Fruit fly (Drosophila melanogaster) whole organism, embryonic: ENCODE data around the gene Txl.

Experiments
- ATbp ChIP-seq: fragments of 200-800 bp; sonication (Bioruptor generic); optimal IDR thresholded peaks from 2 replicates; lab custom pipeline; 2017; ENCODE audit warnings: missing biosample characterization, mild to moderate bottlenecking, missing genetic modification characterization, missing genetic modification reagents
- Blimp-1 ChIP-seq: fragments of 200-800 bp; sonication (Bioruptor generic); optimal IDR thresholded peaks from 3 replicates; lab custom pipeline; 2018; ENCODE audit warnings: missing biosample characterization, missing genetic modification characterization, mild to moderate bottlenecking, moderate library complexity, missing genetic modification reagents
- CG10267 ChIP-seq: fragments of 200-800 bp; sonication (Bioruptor generic); optimal IDR thresholded peaks from 2 replicates; lab custom pipeline; 2018; ENCODE audit warnings: missing biosample characterization, mild to moderate bottlenecking, missing genetic modification characterization, moderate library complexity
- CG13624 ChIP-seq: fragments of 200-800 bp; sonication (Bioruptor generic); optimal IDR thresholded peaks from 2 replicates; lab custom pipeline; 2016; ENCODE audit warnings: missing biosample characterization, missing genetic modification characterization
- CG13894 ChIP-seq: fragments of 200-800 bp; sonication (Bioruptor generic); optimal IDR thresholded peaks from 3 replicates; lab custom pipeline; 2018; ENCODE audit warnings: missing biosample characterization, mild to moderate bottlenecking, missing genetic modification characterization, moderate library complexity
- CG1647 ChIP-seq: fragments of 200-800 bp; sonication (Bioruptor generic); optimal IDR thresholded peaks from 3 replicates; lab custom pipeline; 2016; ENCODE audit warnings: missing biosample characterization, missing genetic modification characterization
- CG16779 ChIP-seq: fragments of 200-800 bp; sonication (Bioruptor generic); IDR thresholded peaks from 2 replicates; pipeline ENCODE4 v1.3.6; 2022; ENCODE audit warnings: missing biosample characterization, missing genetic modification characterization
- CG17612 ChIP-seq: fragments of 200-800 bp; sonication (Bioruptor generic); IDR thresholded peaks from 2 replicates; pipeline ENCODE4 v1.3.6; 2022; ENCODE audit warnings: missing biosample characterization, missing genetic modification characterization
- CG18599 ChIP-seq: fragments of 200-800 bp; sonication (Bioruptor generic); optimal IDR thresholded peaks from 3 replicates; lab custom pipeline; 2017; ENCODE audit warnings: missing biosample characterization, missing genetic modification characterization, mild to moderate bottlenecking, moderate library complexity, missing genetic modification reagents
- CG30020 ChIP-seq: fragments of 200-800 bp; optimal IDR thresholded peaks from 2 replicates; lab custom pipeline; 2019; ENCODE audit warnings: missing biosample characterization, mild to moderate bottlenecking, missing genetic modification characterization, moderate library complexity
- CG31441 ChIP-seq: fragments of 200-800 bp; sonication (Bioruptor generic); IDR thresholded peaks from 2 replicates; pipeline ENCODE4 v1.3.6; 2022; ENCODE audit warnings: missing biosample characterization, missing genetic modification characterization
- CG32772 ChIP-seq: fragments of 200-800 bp; sonication (Bioruptor generic); IDR thresholded peaks from 2 replicates; pipeline ENCODE4 v1.3.6; 2022; ENCODE audit warnings: missing biosample characterization, missing genetic modification characterization
- CG33557 ChIP-seq: fragments of 200-800 bp; sonication (Bioruptor generic); optimal IDR thresholded peaks from 2 replicates; lab custom pipeline; 2019; ENCODE audit warnings: missing biosample characterization, mild to moderate bottlenecking, missing genetic modification characterization, moderate library complexity
- CG34224 ChIP-seq: fragments of 200-800 bp; sonication (Bioruptor generic); IDR thresholded peaks from 3 replicates; pipeline ENCODE4 v1.3.6; 2022; ENCODE audit warnings: missing biosample characterization, missing genetic modification characterization; ENCODE audit not compliant: partially characterized antibody
- CG3847 ChIP-seq: fragments of 200-800 bp; sonication (Bioruptor generic); IDR thresholded peaks from 2 replicates; pipeline ENCODE4 v1.3.6; 2022; ENCODE audit warnings: missing biosample characterization, missing genetic modification characterization
- CG4707 ChIP-seq: fragments of 200-800 bp; sonication (Bioruptor generic); optimal IDR thresholded peaks from 2 replicates; lab custom pipeline; 2018; ENCODE audit warnings: missing biosample characterization, mild to moderate bottlenecking, missing genetic modification characterization, moderate library complexity
- CG4854 ChIP-seq: fragments of 200-800 bp; sonication (Bioruptor generic); optimal IDR thresholded peaks from 2 replicates; lab custom pipeline; 2016; ENCODE audit warnings: missing biosample characterization, missing genetic modification characterization, inconsistent platforms
- CG9437 ChIP-seq: fragments of 200-800 bp; sonication (Bioruptor generic); optimal IDR thresholded peaks from 2 replicates; lab custom pipeline; 2018; ENCODE audit warnings: missing biosample characterization, mild to moderate bottlenecking, missing genetic modification characterization
- CG9817 ChIP-seq: fragments of 200-800 bp; sonication (Bioruptor generic); optimal IDR thresholded peaks from 2 replicates; lab custom pipeline; 2018; ENCODE audit warnings: missing biosample characterization, mild to moderate bottlenecking, missing genetic modification characterization, moderate library complexity
- CTCF ChIP-seq: fragments of 200-800 bp; sonication (Bioruptor generic); optimal IDR thresholded peaks from 2 replicates; lab custom pipeline; 2017; ENCODE audit warnings: missing biosample characterization, mild to moderate bottlenecking, missing genetic modification characterization, moderate library complexity
- Dref ChIP-seq: fragments of 200-800 bp; sonication (Bioruptor generic); IDR thresholded peaks from 2 replicates; pipeline ENCODE4 v1.3.6; 2022; ENCODE audit warnings: missing biosample characterization, missing genetic modification characterization
- HLHmδ ChIP-seq: fragments of 200-800 bp; sonication (Bioruptor generic); optimal IDR thresholded peaks from 2 replicates; lab custom pipeline; 2018; ENCODE audit warnings: missing biosample characterization, mild to moderate bottlenecking, missing genetic modification characterization, moderate library complexity
- Lhr ChIP-seq: fragments of 200-800 bp; sonication (Bioruptor generic); optimal IDR thresholded peaks from 3 replicates; lab custom pipeline; 2017; ENCODE audit warnings: mild to moderate bottlenecking, missing biosample characterization, missing genetic modification reagents, missing genetic modification characterization
- Meics ChIP-seq: fragments of 200-800 bp; sonication (Bioruptor generic); optimal IDR thresholded peaks from 2 replicates; lab custom pipeline; 2017; ENCODE audit warnings: missing biosample characterization, mild to moderate bottlenecking, missing genetic modification characterization
- Vsx1 ChIP-seq: fragments of 200-800 bp; sonication (Bioruptor generic); optimal IDR thresholded peaks from 2 replicates; lab custom pipeline; 2017; ENCODE audit warnings: missing biosample characterization, mild to moderate bottlenecking, missing genetic modification characterization, missing genetic modification reagents
- Xrp1 ChIP-seq: fragments of 200-800 bp; sonication (Bioruptor generic); IDR thresholded peaks from 2 replicates; pipeline ENCODE4 v1.3.6; 2022; ENCODE audit warnings: missing biosample characterization, missing genetic modification characterization
- amos ChIP-seq: fragments of 200-800 bp; sonication (Bioruptor generic); IDR thresholded peaks from 2 replicates; pipeline ENCODE4 v1.3.6; 2022; ENCODE audit warnings: missing biosample characterization, missing genetic modification characterization; ENCODE audit not compliant: partially characterized antibody
- br ChIP-seq: fragments of >200 bp; optimal IDR thresholded peaks from 2 replicates; lab custom pipeline; 2017
- cas ChIP-seq: fragments of 200-800 bp; sonication (Bioruptor generic); IDR thresholded peaks from 2 replicates; pipeline ENCODE4 v1.3.6; 2022; ENCODE audit warnings: missing biosample characterization, missing genetic modification characterization
- chm ChIP-seq: fragments of 200-800 bp; sonication (Bioruptor generic); IDR thresholded peaks from 2 replicates; pipeline ENCODE4 v1.3.6; 2022; ENCODE audit warnings: missing biosample characterization, missing genetic modification characterization
- crol ChIP-seq: fragments of 200-800 bp; sonication (Bioruptor generic); IDR thresholded peaks from 2 replicates; pipeline ENCODE4 v1.3.6; 2022; ENCODE audit warnings: missing biosample characterization, missing genetic modification characterization
- esg ChIP-seq: fragments of 200-800 bp; sonication (Bioruptor generic); conservative IDR thresholded peaks from 2 replicates; pipeline ENCODE4 v1.3.6; 2022; ENCODE audit warnings: missing biosample characterization, missing genetic modification characterization
- fd96Cb ChIP-seq: fragments of 200-800 bp; sonication (Bioruptor generic); optimal IDR thresholded peaks from 2 replicates; lab custom pipeline; 2018; ENCODE audit warnings: missing biosample characterization, mild to moderate bottlenecking, missing genetic modification characterization, moderate library complexity
- ftz-f1 ChIP-seq: fragments of 200-800 bp; sonication (Bioruptor generic); optimal IDR thresholded peaks from 2 replicates; lab custom pipeline; 2016; ENCODE audit warnings: missing biosample characterization, missing genetic modification characterization
- gro ChIP-seq: fragments of 200-800 bp; sonication (Bioruptor generic); optimal IDR thresholded peaks from 2 replicates; lab custom pipeline; 2016; ENCODE audit warnings: missing biosample characterization, missing genetic modification characterization
- jumu ChIP-seq: fragments of 200-800 bp; sonication (Bioruptor generic); optimal IDR thresholded peaks from 3 replicates; lab custom pipeline; 2016; ENCODE audit warnings: missing biosample characterization, missing genetic modification characterization
- kni ChIP-seq: fragments of 200-800 bp; sonication (Bioruptor generic); optimal IDR thresholded peaks from 3 replicates; lab custom pipeline; 2017; ENCODE audit warnings: mild to moderate bottlenecking, missing biosample characterization, missing genetic modification reagents, missing genetic modification characterization
- lab ChIP-seq: fragments of 200-800 bp; sonication (Bioruptor generic); optimal IDR thresholded peaks from 3 replicates; lab custom pipeline; 2017; ENCODE audit warnings: missing biosample characterization, missing genetic modification characterization, mild to moderate bottlenecking, moderate library complexity, missing genetic modification reagents
- mam ChIP-seq: fragments of 200-800 bp; sonication (Bioruptor generic); optimal IDR thresholded peaks from 3 replicates; lab custom pipeline; 2016; ENCODE audit warnings: missing biosample characterization, missing genetic modification characterization
- nom ChIP-seq: fragments of 200-800 bp; sonication (Bioruptor generic); optimal IDR thresholded peaks from 2 replicates; lab custom pipeline; 2017; ENCODE audit warnings: missing biosample characterization, missing genetic modification characterization, mild to moderate bottlenecking, moderate library complexity, missing genetic modification reagents
- oc ChIP-seq: fragments of 200-800 bp; sonication (Bioruptor generic); optimal IDR thresholded peaks from 2 replicates; lab custom pipeline; 2018; ENCODE audit warnings: missing biosample characterization, mild to moderate bottlenecking, missing genetic modification characterization, moderate library complexity
- pfk ChIP-seq: fragments of 200-800 bp; sonication (Bioruptor generic); optimal IDR thresholded peaks from 2 replicates; lab custom pipeline; 2018; ENCODE audit warnings: missing biosample characterization, mild to moderate bottlenecking, missing genetic modification characterization, moderate library complexity
- scrt ChIP-seq: fragments of 200-800 bp; sonication (Bioruptor generic); optimal IDR thresholded peaks from 2 replicates; lab custom pipeline; 2018; ENCODE audit warnings: missing biosample characterization, mild to moderate bottlenecking, missing genetic modification characterization, moderate library complexity
- seq ChIP-seq: fragments of 200-800 bp; sonication (Bioruptor generic); IDR thresholded peaks from 2 replicates; pipeline ENCODE4 v1.3.6; 2022; ENCODE audit warnings: missing biosample characterization, missing genetic modification characterization
- sima ChIP-seq: fragments of 200-800 bp; sonication (Bioruptor generic); optimal IDR thresholded peaks from 2 replicates; lab custom pipeline; 2016; ENCODE audit warnings: missing biosample characterization, missing genetic modification characterization
- slou ChIP-seq: fragments of 200-800 bp; sonication (Bioruptor generic); optimal IDR thresholded peaks from 3 replicates; lab custom pipeline; 2016; ENCODE audit warnings: missing biosample characterization, missing genetic modification characterization
- sqz ChIP-seq: fragments of 200-800 bp; sonication (Bioruptor generic); optimal IDR thresholded peaks from 3 replicates; lab custom pipeline; 2018; ENCODE audit warnings: missing biosample characterization, mild to moderate bottlenecking, missing genetic modification characterization
- wdn ChIP-seq: fragments of 200-800 bp; sonication (Bioruptor generic); IDR thresholded peaks from 2 replicates; pipeline ENCODE4 v1.3.6; 2022; ENCODE audit warnings: missing biosample characterization, missing genetic modification characterization
- wek ChIP-seq: fragments of 200-800 bp; sonication (Bioruptor generic); optimal IDR thresholded peaks from 3 replicates; lab custom pipeline; 2018; ENCODE audit warnings: missing biosample characterization, mild to moderate bottlenecking, missing genetic modification characterization, moderate library complexity
- zfh1 ChIP-seq: fragments of 200-800 bp; sonication (Bioruptor generic); IDR thresholded peaks from 3 replicates; pipeline ENCODE4 v1.3.6; 2022; ENCODE audit warnings: missing biosample characterization, missing genetic modification characterization

The Txl gene

dm6 chr3L:5751740-5752579 lies 13.7 kb upstream of the Txl start, which contains the start of gene DnaJ-1 (continued):
- peak; percentile 4 for TF ChIP-seq Vsx1 (GFP tag; lab: Kevin White, UChicago)
- TF ChIP-seq kni (GFP tag; lab: Kevin White, UChicago), result peak; percentile 52
- TF ChIP-seq wdn (GFP tag; lab: Robert Waterston, UW), result no peak
- TF ChIP-seq nom (GFP tag; lab: Kevin White, UChicago), result peak; percentile 92
- TF ChIP-seq CG13894 (tag; lab: Kevin White, UChicago), result peak; percentile 75
- peak; percentile 67 for TF ChIP-seq pfk (GFP tag; lab: Kevin White, UChicago)
- no peak for TF ChIP-seq Xrp1 (GFP tag; lab: Robert Waterston, UW)
- peak; percentile 30 for TF ChIP-seq CG9437 (GFP tag; lab: Kevin White, UChicago)
- TF ChIP-seq CG9817 (tag; lab: Kevin White, UChicago), result no peak
- no peak for TF ChIP-seq oc (tag; lab: Kevin White, UChicago)
- peak; percentile 29 for TF ChIP-seq CG10267
- peak; percentile 50 for TF ChIP-seq lab
- peak; percentile 97 for TF ChIP-seq CG34224 (GFP tag; lab: Robert Waterston, UW)
- TF ChIP-seq scrt, result peak; percentile 68
- TF ChIP-seq slou (GFP tag; lab: Kevin White, UChicago), result no peak
- no peak for TF ChIP-seq cas (GFP tag; lab: Robert Waterston, UW)
- TF ChIP-seq CG1647 (GFP tag; lab: Kevin White, UChicago), result no peak
- no peak for TF ChIP-seq esg
- no peak for TF ChIP-seq CG30020 (tag; lab: Kevin White, UChicago)
- TF ChIP-seq CG31441 (GFP tag; lab: Robert Waterston, UW), result no peak
- peak; percentile 98 for TF ChIP-seq amos
- TF ChIP-seq sima (GFP tag; lab: Kevin White, UChicago), result no peak
- peak; percentile 15 for TF ChIP-seq CTCF
- peak; percentile 20 for TF ChIP-seq HLHmδ (GFP tag; lab: Kevin White, UChicago)
- no peak for TF ChIP-seq ftz-f1 (GFP tag; lab: Kevin White, UChicago)
- no peak for TF ChIP-seq crol (GFP tag; lab: Robert Waterston, UW)
- TF ChIP-seq CG17612 (GFP tag; lab: Robert Waterston, UW), result no peak
- no peak for TF ChIP-seq fd96Cb
- peak; percentile 76 for TF ChIP-seq gro (GFP tag; lab: Kevin White, UChicago)
- no peak for TF ChIP-seq CG4854 (GFP tag; lab: Kevin White, UChicago)
- peak; percentile 16 for TF ChIP-seq ATbp (GFP tag; lab: Kevin White, UChicago)
- peak; percentile 70 for TF ChIP-seq CG18599
- TF ChIP-seq CG13624 (GFP tag; lab: Kevin White, UChicago), result peak; percentile 22
- no peak for TF ChIP-seq jumu
- peak; percentile 39 for TF ChIP-seq Meics
- peak; percentile 57 for TF ChIP-seq CG4707
- TF ChIP-seq Lhr, result peak; percentile 18
- TF ChIP-seq Dref (GFP tag; lab: Robert Waterston, UW), result peak; percentile 70
- peak; percentile 26; the same call in 1 of the 2 replicates for TF ChIP-seq chm (GFP tag; lab: Robert Waterston, UW)
- TF ChIP-seq sqz (GFP tag; lab: Kevin White, UChicago), result peak; percentile 24
- no peak for TF ChIP-seq CG3847 (GFP tag; lab: Robert Waterston, UW)
- no peak for TF ChIP-seq CG16779
- no peak for TF ChIP-seq CG32772 (GFP tag; lab: Robert Waterston, UW)
- TF ChIP-seq zfh1 (GFP tag; lab: Robert Waterston, UW), result peak; percentile 12; the same call in 1 of the 3 replicates
- no peak for TF ChIP-seq seq
- no peak for TF ChIP-seq br (lab: Kevin White, UChicago)
- TF ChIP-seq CG33557 (GFP tag; lab: Kevin White, UChicago), result no peak
- no peak for TF ChIP-seq Blimp-1 (GFP tag; lab: Kevin White, UChicago)
- peak; percentile 6 for TF ChIP-seq mam (GFP tag; lab: Kevin White, UChicago)
- peak; percentile 38 for TF ChIP-seq wek (GFP tag; lab: Kevin White, UChicago)
